Worm (Caenorhabditis elegans): ENCODE results near the gene ZC13.1.

The ZC13.1 gene

DNA sequence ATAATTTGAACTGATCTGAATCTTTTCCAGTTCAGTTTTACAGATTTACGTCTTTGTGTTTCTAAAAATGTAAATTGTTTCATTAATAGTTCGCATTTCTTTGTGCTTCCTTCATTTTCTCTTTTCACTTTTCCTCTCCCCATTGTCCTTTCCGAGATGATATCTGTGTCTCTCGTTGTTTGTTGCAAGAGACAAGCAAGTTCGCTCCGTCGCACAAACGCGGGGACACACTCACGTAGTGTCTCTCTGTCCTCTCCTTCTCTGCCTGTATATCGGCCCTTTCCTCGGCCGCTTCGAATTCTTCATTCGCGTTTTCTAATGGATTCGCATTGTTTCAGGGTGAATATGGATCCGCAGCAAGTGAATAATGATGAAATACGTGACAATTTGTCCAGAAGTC is at the start of gene ZC13.1:
TSS of gene ZC13.1 (plus strand) at position 305 of the 400 bp plus-strand sequence.
- TF ChIP-seq dao-5 (tag; optimal IDR thresholded peaks at IDR 0.05) = no peak
- TF ChIP-seq him-1 (tag; optimal IDR thresholded peaks at IDR 0.05) = no peak
- TF ChIP-seq W03F9.2 (tag; optimal IDR thresholded peaks at IDR 0.05) = no peak

DNA sequence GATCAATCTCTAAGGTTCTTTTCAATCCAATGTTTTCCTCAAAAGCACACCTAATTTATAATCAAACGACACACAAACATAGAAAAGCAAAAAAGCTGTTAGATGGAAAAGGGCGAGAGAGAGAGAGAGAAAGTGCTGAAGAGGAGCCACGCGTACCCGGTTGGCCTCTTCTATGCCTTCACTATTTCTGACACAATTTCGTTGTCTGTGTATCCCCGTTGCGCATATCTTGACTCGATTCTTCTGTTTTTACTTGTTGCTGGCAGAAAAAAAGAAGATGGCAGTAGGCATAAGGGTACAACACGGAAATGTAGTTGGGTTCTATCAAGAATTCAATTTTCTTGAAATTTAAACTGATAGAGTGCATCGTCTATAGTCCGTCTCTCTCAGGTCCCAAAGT is 49.5 kb upstream of the ZC13.1 start:
- TF ChIP-seq W03F9.2 (tag; optimal IDR thresholded peaks at IDR 0.05) (no peak), dao-5 (tag; optimal IDR thresholded peaks at IDR 0.05) (no peak), him-1 (tag; optimal IDR thresholded peaks at IDR 0.05) (peak; percentile 48)

DNA sequence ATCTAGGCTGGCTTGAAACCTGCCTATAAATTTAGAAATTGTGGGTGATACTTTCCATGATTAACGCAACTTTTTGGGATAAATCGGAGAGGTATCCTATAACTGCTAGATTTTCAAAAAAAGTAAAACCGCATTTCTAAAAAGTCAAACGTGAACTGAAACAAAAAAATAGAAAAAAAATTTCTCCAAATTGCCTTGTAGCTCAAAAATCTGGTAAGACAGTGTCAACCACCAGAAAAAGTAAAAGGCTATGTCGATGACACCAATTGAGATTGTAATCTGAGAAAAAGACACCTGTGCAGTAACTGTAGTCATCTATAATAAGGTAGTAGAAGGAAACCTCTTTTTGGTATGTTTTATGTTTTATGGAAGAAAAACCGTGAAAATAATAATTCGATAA is 48.4 kb upstream of the ZC13.1 start, which contains the start of gene wdr-54:
TSS of gene wdr-54 (plus strand) at position 301 of the 400 bp plus-strand sequence.
- no peak for TF ChIP-seq him-1 (tag; optimal IDR thresholded peaks at IDR 0.05)
- no peak for TF ChIP-seq dao-5 (tag; optimal IDR thresholded peaks at IDR 0.05)
- TF ChIP-seq W03F9.2 (tag; optimal IDR thresholded peaks at IDR 0.05) = no peak

DNA sequence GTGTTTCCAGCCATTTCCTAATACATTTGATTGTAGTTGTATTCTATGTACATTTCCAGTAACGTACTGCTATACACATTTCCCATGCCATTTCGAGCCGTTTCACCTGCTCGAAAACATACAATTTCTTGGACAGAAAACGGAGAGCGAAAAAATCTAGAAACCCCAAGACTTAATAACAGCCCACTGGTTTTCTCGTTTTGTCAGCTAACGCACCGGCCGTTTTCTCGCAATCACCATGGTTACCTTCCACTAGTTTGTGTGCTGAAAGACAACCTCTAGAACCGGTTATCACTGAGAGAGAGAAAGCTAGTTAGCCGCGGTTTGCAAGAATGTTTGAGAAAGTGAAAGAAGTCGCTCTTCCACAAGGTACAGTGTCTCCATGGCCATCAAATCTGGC is 46.9 kb upstream of the ZC13.1 start:
- TF ChIP-seq W03F9.2 (tag; optimal IDR thresholded peaks at IDR 0.05) (no peak), dao-5 (tag; optimal IDR thresholded peaks at IDR 0.05) (no peak), him-1 (tag; optimal IDR thresholded peaks at IDR 0.05) (no peak)

DNA sequence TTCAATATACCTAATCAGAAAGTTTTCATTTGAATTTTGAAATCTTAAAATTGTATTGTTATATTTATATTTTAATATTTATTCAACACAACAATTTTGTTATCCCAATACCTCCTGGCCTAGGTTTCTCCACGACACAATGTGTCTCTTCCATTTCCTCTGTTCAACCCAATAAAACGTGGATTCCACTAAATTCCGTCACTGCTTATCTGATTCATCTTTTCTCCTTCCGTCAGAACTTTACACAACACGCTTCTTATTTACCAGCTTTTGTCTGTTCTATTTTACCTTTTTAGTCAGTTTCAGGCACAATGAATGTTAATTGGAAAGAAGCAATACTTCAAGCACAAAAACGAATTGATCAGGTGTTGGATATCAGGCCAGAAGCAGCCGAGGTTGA is 42.6 kb upstream of the ZC13.1 start, which contains the start of gene F39H12.1:
TSS of gene F39H12.1 (plus strand) at position 301 of the 400 bp plus-strand sequence.
- TF ChIP-seq W03F9.2 (tag; optimal IDR thresholded peaks at IDR 0.05) = no peak
- TF ChIP-seq him-1 (tag; optimal IDR thresholded peaks at IDR 0.05) = no peak
- no peak for TF ChIP-seq dao-5 (tag; optimal IDR thresholded peaks at IDR 0.05)

DNA sequence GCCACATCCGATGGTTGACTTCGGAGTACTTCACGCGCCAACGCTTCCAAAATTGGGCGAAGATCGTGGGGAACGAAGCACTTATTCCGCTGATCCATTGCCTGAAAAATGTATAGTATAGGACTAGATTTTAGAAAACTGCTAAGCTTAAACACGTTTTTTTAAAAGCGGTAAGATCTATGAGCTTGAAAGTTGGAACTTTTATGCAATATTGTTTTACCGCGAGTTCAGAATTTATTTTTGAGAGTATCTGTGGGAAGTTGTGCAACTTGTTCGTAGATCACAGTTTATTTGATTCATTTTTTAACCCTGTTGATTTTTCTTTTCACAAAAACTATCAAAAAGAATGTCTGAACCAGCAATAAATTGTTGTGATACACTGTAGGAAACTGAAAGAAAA is 35.6 kb upstream of the ZC13.1 start, which contains the start of gene F39H12.3:
TSS of gene F39H12.3 (minus strand) at position 101 of the 400 bp plus-strand sequence.
- TF ChIP-seq him-1 (tag; optimal IDR thresholded peaks at IDR 0.05) (no peak), W03F9.2 (tag; optimal IDR thresholded peaks at IDR 0.05) (no peak), dao-5 (tag; optimal IDR thresholded peaks at IDR 0.05) (no peak)

DNA sequence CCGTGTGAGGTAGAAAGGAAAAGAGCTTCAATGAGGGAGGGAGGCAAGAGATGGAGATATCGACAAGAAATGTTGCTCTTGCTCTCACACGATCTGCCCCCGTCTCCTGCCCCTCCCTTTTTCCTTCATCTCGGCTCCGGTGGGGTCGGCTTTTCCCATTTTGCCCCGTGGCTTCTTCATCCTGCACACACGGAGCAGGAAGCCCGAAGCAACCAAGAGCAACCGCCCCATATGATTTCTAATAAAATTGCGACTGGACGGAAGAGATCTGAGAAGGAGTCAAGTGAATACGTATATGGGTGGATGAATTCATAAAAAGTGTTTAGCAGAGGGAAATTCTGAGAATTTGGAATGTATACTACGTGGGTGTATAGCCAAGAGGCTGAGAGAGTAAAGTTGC is 32.4 kb upstream of the ZC13.1 start:
- no peak for TF ChIP-seq W03F9.2 (tag; optimal IDR thresholded peaks at IDR 0.05)
- peak; percentile 51 for TF ChIP-seq him-1 (tag; optimal IDR thresholded peaks at IDR 0.05)
- no peak for TF ChIP-seq dao-5 (tag; optimal IDR thresholded peaks at IDR 0.05)

DNA sequence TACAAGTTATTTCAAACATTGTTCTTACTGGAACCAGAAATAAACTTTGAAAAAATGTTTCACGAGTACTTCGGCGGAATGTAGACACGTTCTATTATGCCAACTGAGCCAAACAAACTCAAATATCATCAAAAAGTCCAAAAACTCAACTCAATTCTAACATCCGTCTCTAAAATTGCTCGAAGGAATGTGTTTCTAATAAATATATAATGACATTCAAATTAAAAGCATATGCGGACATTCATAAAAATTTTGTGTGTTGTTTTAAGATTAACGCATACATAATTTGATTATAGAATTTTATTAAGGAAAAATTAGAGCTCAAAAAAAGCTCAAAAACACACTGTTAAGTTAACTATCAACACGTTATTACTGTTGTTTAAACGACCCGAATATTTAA is 31.6 kb upstream of the ZC13.1 start:
- TF ChIP-seq W03F9.2 (tag; optimal IDR thresholded peaks at IDR 0.05) = no peak
- no peak for TF ChIP-seq dao-5 (tag; optimal IDR thresholded peaks at IDR 0.05)
- TF ChIP-seq him-1 (tag; optimal IDR thresholded peaks at IDR 0.05) = no peak

DNA sequence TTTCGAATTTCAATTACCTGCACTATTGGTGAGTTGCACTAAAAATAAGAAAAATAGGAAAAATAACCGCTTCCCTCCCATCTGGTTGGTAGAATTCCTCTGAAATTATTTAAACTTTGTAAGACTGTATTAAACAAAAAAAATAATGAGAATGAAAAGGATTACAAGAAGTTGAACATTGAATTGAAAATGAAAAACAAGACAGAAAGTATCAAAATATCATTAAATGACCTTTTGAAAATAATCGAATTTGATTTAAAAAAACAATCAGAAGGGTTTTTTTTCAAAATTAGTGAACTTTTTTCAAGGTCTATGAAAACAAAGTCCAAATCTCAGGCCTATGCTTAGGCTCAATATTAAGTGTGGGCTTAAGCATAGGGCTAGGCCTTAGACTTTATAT is 25.6 kb upstream of the ZC13.1 start, which contains the start of gene igcm-1:
TSS of gene igcm-1 (minus strand) at position 101 of the 400 bp plus-strand sequence.
- no peak for TF ChIP-seq dao-5 (tag; optimal IDR thresholded peaks at IDR 0.05)
- TF ChIP-seq W03F9.2 (tag; optimal IDR thresholded peaks at IDR 0.05) = no peak
- TF ChIP-seq him-1 (tag; optimal IDR thresholded peaks at IDR 0.05) = no peak

DNA sequence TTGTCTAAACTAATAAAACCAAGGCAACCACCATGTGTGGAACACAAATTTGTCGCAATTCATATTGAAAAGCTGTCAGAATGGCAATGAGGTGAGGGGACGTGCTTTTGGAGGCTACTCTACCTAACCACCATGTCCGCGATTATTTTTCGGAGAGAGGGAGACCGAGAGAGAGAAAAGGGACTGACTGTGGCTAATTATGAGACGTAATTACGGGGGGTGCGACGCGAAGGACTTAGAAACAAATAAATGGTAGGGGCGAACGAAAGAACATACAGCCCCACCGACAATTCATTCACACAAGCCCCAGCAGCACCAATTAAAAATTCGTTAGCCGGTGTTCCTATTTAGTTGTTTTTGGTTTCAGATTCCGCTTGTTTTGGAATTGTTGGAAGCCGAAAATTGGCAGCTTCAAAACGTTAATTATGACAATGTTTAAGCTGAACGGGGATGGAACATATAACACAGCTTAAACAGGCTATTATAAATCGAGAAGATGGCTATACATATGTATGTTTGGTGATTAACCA is 24.2 kb upstream of the ZC13.1 start:
- no peak for TF ChIP-seq him-1 (tag; optimal IDR thresholded peaks at IDR 0.05)
- no peak for TF ChIP-seq dao-5 (tag; optimal IDR thresholded peaks at IDR 0.05)

DNA sequence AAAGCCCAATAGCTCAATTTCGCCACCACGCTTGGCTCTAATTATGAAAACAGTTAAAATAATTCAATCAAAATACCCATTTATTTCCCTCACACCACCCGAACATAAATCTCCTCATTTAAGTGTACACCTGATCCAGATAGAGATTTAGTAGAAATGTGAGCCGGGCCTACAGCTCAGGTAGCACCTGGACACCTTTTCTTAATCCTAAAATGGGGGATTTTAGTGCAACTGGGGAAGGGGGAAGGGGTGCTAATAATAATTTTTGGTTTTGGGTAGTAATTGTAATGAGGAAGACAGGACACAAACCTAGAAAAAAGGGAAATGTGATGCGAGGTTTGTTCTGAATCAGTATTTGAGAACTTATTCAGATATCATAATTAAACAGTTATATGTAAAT is 23.4 kb upstream of the ZC13.1 start:
- TF ChIP-seq dao-5 (tag; optimal IDR thresholded peaks at IDR 0.05) (no peak), W03F9.2 (tag; optimal IDR thresholded peaks at IDR 0.05) (no peak), him-1 (tag; optimal IDR thresholded peaks at IDR 0.05) (no peak)

DNA sequence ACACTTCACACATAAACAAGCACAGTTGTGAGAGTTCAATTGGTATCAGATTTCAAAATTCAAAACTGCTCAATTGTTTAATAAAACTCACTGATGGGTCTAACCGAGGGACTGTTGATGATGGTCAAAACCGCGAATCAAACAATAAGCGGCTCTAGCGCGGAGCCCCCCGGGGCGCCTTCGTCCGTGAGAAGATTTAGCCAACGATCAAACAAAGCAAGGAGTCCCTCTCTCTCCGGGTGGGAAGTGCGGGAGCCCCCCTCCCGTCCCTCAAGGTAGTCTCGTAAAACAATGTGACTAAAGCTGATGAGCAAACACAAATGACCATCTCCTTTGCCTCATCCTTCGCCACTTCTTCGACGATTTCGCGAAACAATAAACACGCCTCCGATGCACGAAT is 19.4 kb upstream of the ZC13.1 start:
- TF ChIP-seq W03F9.2 (tag; optimal IDR thresholded peaks at IDR 0.05) = no peak
- no peak for TF ChIP-seq dao-5 (tag; optimal IDR thresholded peaks at IDR 0.05)
- TF ChIP-seq him-1 (tag; optimal IDR thresholded peaks at IDR 0.05) = no peak

DNA sequence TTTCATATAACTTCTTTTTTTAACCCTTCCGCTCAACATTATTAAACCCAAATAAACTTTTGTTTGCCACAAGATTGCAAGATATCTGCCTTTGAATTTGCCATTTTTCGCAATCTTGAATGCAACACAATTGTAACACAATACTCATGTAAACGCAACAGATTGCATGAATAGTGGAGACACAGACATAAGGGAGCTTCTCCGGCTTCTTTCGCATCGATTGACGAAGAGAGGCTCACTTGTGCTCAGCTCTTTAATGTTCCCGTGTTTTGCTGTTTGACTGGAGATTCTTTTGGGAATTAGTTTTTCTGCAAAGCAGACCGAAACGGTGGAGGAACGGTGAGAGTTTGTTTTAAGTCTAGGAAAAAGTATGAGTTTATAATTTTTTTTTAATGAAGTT is 17.6 kb upstream of the ZC13.1 start, which contains the start of gene F56F10.2:
TSS of gene F56F10.2 (plus strand) at position 215 of the 400 bp plus-strand sequence.
- TF ChIP-seq dao-5 (tag; optimal IDR thresholded peaks at IDR 0.05) (no peak), him-1 (tag; optimal IDR thresholded peaks at IDR 0.05) (no peak), W03F9.2 (tag; optimal IDR thresholded peaks at IDR 0.05) (no peak)

DNA sequence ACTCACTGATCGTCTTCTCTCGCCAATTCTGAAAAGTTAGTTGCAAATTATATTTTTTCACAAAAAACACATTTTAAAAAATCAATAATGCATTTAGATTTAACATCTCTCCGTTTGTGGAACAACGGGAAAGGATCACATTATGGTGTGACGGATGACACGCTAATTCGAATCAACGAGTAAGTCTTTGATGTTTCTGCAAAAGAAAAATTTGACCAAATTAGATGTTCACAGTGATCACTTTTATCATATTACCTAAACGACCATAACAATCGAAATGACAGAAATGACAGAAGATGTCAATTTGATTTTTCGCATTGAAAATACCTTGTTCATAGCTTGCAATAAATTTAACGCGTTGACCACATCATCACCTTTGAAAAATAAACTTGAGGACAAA is 15.7 kb upstream of the ZC13.1 start:
- TF ChIP-seq him-1 (tag; optimal IDR thresholded peaks at IDR 0.05) (no peak), dao-5 (tag; optimal IDR thresholded peaks at IDR 0.05) (no peak), W03F9.2 (tag; optimal IDR thresholded peaks at IDR 0.05) (no peak)

DNA sequence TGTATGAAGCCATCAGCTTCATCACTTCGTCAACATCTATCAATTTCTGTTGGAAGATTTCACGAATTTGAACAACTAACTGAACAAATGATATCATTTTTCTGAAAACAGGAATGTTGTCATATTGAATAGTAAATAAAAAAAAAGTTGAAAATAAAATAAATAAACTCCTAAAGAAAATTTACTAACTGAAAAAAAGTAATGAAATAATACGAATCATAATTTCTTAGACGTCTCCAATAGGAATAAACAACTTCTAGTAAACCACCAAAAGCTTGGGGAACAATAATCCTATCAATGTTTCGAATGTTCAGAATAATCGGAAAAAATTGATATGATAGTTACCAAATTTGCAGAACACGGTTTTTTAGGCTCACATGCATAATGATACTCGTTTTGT is 13.6 kb upstream of the ZC13.1 start, which contains the start of gene cdo-1:
TSS of gene cdo-1 (minus strand) at position 101 of the 400 bp plus-strand sequence.
- TF ChIP-seq W03F9.2 (tag; optimal IDR thresholded peaks at IDR 0.05) = no peak
- TF ChIP-seq him-1 (tag; optimal IDR thresholded peaks at IDR 0.05) = no peak

All from whole organism, L4/young adult.